Fruit fly (Drosophila melanogaster) whole organism, adult: Measurements from ENCODE around the gene CG44000.
A peak's percentile ranks its signal among the peaks of the same experiment; 100 is the strongest.

ENCODE experiments used
- CG12768 ChIP-seq: fragments of 200-800 bp; sonication (Bioruptor generic); optimal IDR thresholded peaks from 2 replicates; lab custom pipeline; 2017; ENCODE audit warnings: missing biosample characterization, missing genetic modification characterization, mild to moderate bottlenecking, moderate library complexity, missing genetic modification reagents
- ovo ChIP-seq: fragments of 200-800 bp; sonication (Bioruptor generic); optimal IDR thresholded peaks from 2 replicates; lab custom pipeline; 2016; ENCODE audit warnings: missing biosample characterization, missing genetic modification characterization
- pad ChIP-seq: fragments of 200-800 bp; sonication (Bioruptor generic); optimal IDR thresholded peaks from 3 replicates; lab custom pipeline; 2017; ENCODE audit warnings: missing biosample characterization, missing genetic modification characterization, mild to moderate bottlenecking, moderate library complexity, missing genetic modification reagents
- tj ChIP-seq: fragments of 200-800 bp; sonication (Bioruptor generic); optimal IDR thresholded peaks from 3 replicates; lab custom pipeline; 2017; ENCODE audit warnings: missing biosample characterization, mild to moderate bottlenecking, missing genetic modification characterization, moderate library complexity
- toe ChIP-seq: fragments of 200-800 bp; sonication (Bioruptor generic); optimal IDR thresholded peaks from 2 replicates; lab custom pipeline; 2016; ENCODE audit warnings: missing biosample characterization, missing genetic modification characterization

DNA sequence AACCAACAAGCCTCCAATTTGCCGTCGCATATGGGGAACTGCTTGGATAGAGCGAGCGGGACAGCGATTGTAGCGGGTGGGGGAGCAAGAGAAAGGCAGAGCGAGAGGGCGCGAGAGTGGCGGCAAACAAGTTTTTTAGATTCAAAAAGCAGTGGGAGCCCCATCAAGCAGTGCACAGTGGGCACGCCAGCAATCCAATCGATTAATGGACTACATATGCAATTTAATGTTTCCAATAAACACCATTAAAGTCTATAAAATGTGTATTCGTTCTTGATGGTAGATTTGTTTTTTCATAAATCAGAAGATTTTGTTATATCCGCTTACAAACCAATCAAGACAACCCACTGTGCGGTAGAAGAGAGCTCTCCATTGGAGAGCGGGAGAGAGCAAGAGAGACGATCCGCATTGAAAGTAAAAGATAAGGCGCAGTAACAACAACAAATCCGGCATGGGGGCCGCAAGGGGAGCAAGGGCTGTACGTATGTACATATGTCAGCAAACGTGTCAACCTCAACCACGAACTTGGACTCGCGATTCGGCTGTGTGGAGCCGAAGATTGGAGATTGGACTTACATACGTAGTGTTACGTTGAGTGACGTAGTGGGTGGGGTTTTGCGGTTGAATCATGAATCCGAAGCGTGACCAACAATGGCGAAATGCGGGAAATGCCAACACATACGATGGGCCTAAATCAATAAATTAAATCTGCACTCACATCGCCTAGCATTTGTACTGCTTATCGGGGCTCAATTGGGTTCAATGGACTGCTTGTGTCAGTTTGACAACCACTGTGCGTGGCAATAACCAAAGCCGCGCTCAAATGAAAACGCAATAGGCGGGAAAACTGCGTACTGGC, 45.4 kb upstream of the CG44000 start:
- TF ChIP-seq tj (GFP tag; lab: Kevin White, UChicago) (peak; percentile 81), ovo (GFP tag; lab: Kevin White, UChicago) (peak; percentile 84), pad (peak; percentile 95), toe (GFP tag; lab: Kevin White, UChicago) (peak; percentile 51), CG12768 (GFP tag; lab: Kevin White, UChicago) (peak; percentile 93)
